Comparison of ENCODE assay signal across 5 fruit fly cellular contexts in the genomic region with DNA sequence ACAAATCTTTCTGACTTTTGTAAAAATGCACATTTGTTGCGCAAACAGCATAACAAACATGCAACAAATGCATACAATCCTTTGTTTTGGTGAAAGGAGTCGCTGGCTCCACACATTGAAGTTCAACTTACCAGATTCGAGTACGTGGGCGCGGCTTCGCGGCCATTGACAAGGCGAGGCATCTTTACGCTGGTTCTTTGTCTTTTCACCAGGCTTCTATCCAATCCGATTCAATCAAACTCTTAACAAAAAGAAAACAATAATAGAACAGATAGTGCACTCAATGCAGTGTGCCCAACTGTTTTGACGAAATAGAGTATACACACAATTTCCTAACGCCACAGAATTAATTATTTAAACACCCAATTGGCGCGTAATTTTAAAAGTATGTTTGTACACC.
A peak's percentile ranks its signal among the peaks of the same experiment; 100 is the strongest.
TF ChIP-seq lines count a peak whose summit lies in the region.

Gene CG5262 (minus strand): TSS at position 294 of the 400 bp plus-strand sequence.

- peak; percentile 31 for TF ChIP-seq CTCF in whole organism, embryonic (GFP tag; optimal IDR thresholded peaks at IDR 0.05; lab: Kevin White, UChicago)

TF ChIP-seq in whole organism, adult, 20 proteins besides CTCF, POLR2A, EP300 and RAD21:
- TF ChIP-seq pad (GFP tag; optimal IDR thresholded peaks at IDR 0.05; lab: Kevin White, UChicago) (no peak), Crg-1 (GFP tag; optimal IDR thresholded peaks at IDR 0.05; lab: Kevin White, UChicago) (no peak), bab1 (GFP tag; optimal IDR thresholded peaks at IDR 0.05; lab: Kevin White, UChicago) (peak; percentile 32), tj (GFP tag; optimal IDR thresholded peaks at IDR 0.05; lab: Kevin White, UChicago) (peak; percentile 63), toe (GFP tag; optimal IDR thresholded peaks at IDR 0.05; lab: Kevin White, UChicago) (no peak)

TF ChIP-seq in whole organism, embryonic, 481 proteins besides CTCF, POLR2A, EP300 and RAD21 (continues in another document):
- TF ChIP-seq MESR4 (GFP tag; optimal IDR thresholded peaks at IDR 0.05; lab: Kevin White, UChicago) (peak; percentile 67), CG33557 (GFP tag; optimal IDR thresholded peaks at IDR 0.05; lab: Kevin White, UChicago) (no peak), CG14710 (tag; optimal IDR thresholded peaks at IDR 0.05; lab: Kevin White, UChicago) (peak; percentile 31), crp (GFP tag; optimal IDR thresholded peaks at IDR 0.05; lab: Kevin White, UChicago) (peak in 1 of 2 experiments; percentile 69), stwl (tag; optimal IDR thresholded peaks at IDR 0.05; lab: Kevin White, UChicago) (peak; percentile 79), CG9797 (GFP tag; optimal IDR thresholded peaks at IDR 0.05; lab: Kevin White, UChicago) (peak; percentile 75), CG12659 (GFP tag; optimal IDR thresholded peaks at IDR 0.05; lab: Kevin White, UChicago) (peak; percentile 21), CG13287 (GFP tag; IDR thresholded peaks at IDR 0.05; lab: Robert Waterston, UW; ENCODE audit: partially characterized antibody) (peak; percentile 45; the same call in 1 of the 2 replicates), CoRest (tag; optimal IDR thresholded peaks at IDR 0.05; lab: Kevin White, UChicago) (no peak), sens-2 (GFP tag; IDR thresholded peaks at IDR 0.05; lab: Robert Waterston, UW) (no peak), BEAF-32 (GFP tag; optimal IDR thresholded peaks at IDR 0.05; lab: Kevin White, UChicago) (peak; percentile 39), HmgZ (tag; optimal IDR thresholded peaks at IDR 0.05; lab: Kevin White, UChicago) (peak; percentile 47), row (GFP tag; IDR thresholded peaks at IDR 0.05; lab: Robert Waterston, UW) (0 out of 3 replicates have a peak, but pooled peaks have one; percentile 16), CG18262 (tag; optimal IDR thresholded peaks at IDR 0.05; lab: Kevin White, UChicago) (no peak), trem (tag; optimal IDR thresholded peaks at IDR 0.05; lab: Kevin White, UChicago) (peak; percentile 66), Bgb (GFP tag; IDR thresholded peaks at IDR 0.05; lab: Robert Waterston, UW; ENCODE audit: partially characterized antibody) (peak; percentile 36; the same call in 1 of the 2 replicates), Dp (GFP tag; optimal IDR thresholded peaks at IDR 0.05; lab: Kevin White, UChicago) (peak; percentile 90), bbx (GFP tag; IDR thresholded peaks at IDR 0.05; lab: Robert Waterston, UW; ENCODE audit: partially characterized antibody) (peak; percentile 37)

TF ChIP-seq in whole organism, prepupa, 60 proteins besides CTCF, POLR2A, EP300 and RAD21:
- TF ChIP-seq achi (GFP tag; optimal IDR thresholded peaks at IDR 0.05; lab: Kevin White, UChicago) (no peak), Sox14 (GFP tag; optimal IDR thresholded peaks at IDR 0.05; lab: Kevin White, UChicago) (peak; percentile 87), CG15336 (GFP tag; IDR thresholded peaks at IDR 0.05; lab: Robert Waterston, UW) (0 out of 2 replicates have a peak, but pooled peaks have one; percentile 25), CG3032 (tag; optimal IDR thresholded peaks at IDR 0.05; lab: Kevin White, UChicago) (peak; percentile 13), Gug (GFP tag; IDR thresholded peaks at IDR 0.05; lab: Robert Waterston, UW) (no peak)

TF ChIP-seq in whole organism, pupa, 21 proteins besides CTCF, POLR2A, EP300 and RAD21:
- TF ChIP-seq CG8159 (tag; optimal IDR thresholded peaks at IDR 0.05; lab: Kevin White, UChicago) (no peak), CG12605 (GFP tag; IDR thresholded peaks at IDR 0.05; lab: Robert Waterston, UW) (peak; percentile 46; the same call in 1 of the 2 replicates), gl (tag; optimal IDR thresholded peaks at IDR 0.05; lab: Kevin White, UChicago) (peak; percentile 57), CG4496 (GFP tag; IDR thresholded peaks at IDR 0.05; lab: Robert Waterston, UW) (peak; percentile 48; the same call in 2 of the 3 replicates), fd96Ca (GFP tag; IDR thresholded peaks at IDR 0.05; lab: Robert Waterston, UW) (no peak)

TF ChIP-seq in whole organism, wandering third instar larva, 38 proteins besides CTCF, POLR2A, EP300 and RAD21:
- TF ChIP-seq Hr78 (GFP tag; optimal IDR thresholded peaks at IDR 0.05; lab: Kevin White, UChicago) (no peak), h (GFP tag; optimal IDR thresholded peaks at IDR 0.05; lab: Kevin White, UChicago) (no peak), fru (GFP tag; optimal IDR thresholded peaks at IDR 0.05; lab: Kevin White, UChicago) (no peak), sage (GFP tag; optimal IDR thresholded peaks at IDR 0.05; lab: Kevin White, UChicago) (no peak), Rel (GFP tag; optimal IDR thresholded peaks at IDR 0.05; lab: Kevin White, UChicago) (no peak), Rel (tag; optimal IDR thresholded peaks at IDR 0.05; lab: Kevin White, UChicago) (peak; percentile 15), psq (GFP tag; optimal IDR thresholded peaks at IDR 0.05; lab: Kevin White, UChicago) (no peak), ey (GFP tag; optimal IDR thresholded peaks at IDR 0.05; lab: Kevin White, UChicago) (no peak)
